Fruit fly (Drosophila melanogaster): ENCODE results near the gene CG12375.

Gene CG12375

DNA sequence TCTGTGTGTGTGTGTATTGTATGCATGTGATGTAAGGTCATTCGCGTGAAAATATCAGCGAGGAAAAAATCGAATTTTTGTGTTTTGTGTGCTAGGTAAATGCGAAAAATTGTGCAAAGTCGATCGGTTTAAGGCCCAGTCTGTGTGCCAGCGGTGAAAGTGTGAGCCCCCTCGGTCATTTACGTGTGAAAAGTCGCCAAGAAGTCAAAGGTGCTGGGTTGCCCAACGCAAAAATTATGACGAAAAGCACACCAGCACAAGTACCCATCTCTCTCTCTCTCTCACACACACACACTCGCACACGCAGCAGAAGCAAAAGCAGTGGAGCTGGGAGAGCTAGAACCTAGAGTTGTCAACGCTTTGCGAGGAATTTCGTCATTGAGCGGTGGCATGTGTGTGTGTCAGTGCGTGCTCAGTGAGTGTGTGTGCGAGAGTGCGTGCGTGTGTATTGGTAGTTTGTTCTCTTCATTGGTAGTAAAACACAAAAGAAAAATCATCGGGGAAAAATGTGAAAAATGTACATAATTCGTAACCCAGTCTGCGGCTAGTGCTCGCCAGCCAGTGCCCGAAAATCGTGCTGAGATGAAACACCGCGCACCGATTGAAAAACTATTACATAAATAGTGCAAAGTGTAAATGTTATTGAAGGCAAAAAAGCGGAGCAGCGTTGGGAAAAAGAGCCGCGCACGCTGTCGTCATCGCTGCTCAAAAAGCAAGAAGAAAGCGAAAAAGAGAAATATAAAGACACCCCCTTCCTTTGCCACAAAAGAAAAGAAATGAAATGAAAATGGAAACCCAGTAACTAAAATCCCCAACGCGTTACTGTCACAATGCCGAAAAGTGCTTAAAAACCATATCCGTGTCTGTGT, 43.0 kb downstream of the CG12375 start (continued):
- no peak for TF ChIP-seq B-H1 (GFP tag; IDR thresholded peaks at IDR 0.05)
- TF ChIP-seq fd96Cb (tag; optimal IDR thresholded peaks at IDR 0.05) = no peak
- no peak for TF ChIP-seq gsb-n (tag; optimal IDR thresholded peaks at IDR 0.05)
- no peak for TF ChIP-seq gro (GFP tag; optimal IDR thresholded peaks at IDR 0.05)
- TF ChIP-seq Hsf (GFP tag; optimal IDR thresholded peaks at IDR 0.05) = no peak
- no peak for TF ChIP-seq CG3847 (GFP tag; IDR thresholded peaks at IDR 0.05)
- no peak for TF ChIP-seq Camta (GFP tag; optimal IDR thresholded peaks at IDR 0.05)
- TF ChIP-seq CG9437 (GFP tag; optimal IDR thresholded peaks at IDR 0.05) = no peak
- no peak for TF ChIP-seq CG17361 (GFP tag; IDR thresholded peaks at IDR 0.05)
- TF ChIP-seq lab (GFP tag; optimal IDR thresholded peaks at IDR 0.05) = no peak
- peak; percentile 48 for TF ChIP-seq Jarid2 (GFP tag; optimal IDR thresholded peaks at IDR 0.05)
- TF ChIP-seq Taf1 (GFP tag; IDR thresholded peaks at IDR 0.05) = no peak
- no peak for TF ChIP-seq Xrp1 (GFP tag; IDR thresholded peaks at IDR 0.05)
- TF ChIP-seq zen2 (GFP tag; IDR thresholded peaks at IDR 0.05; ENCODE audit: partially characterized antibody) = no peak; the same call in 1 of the 3 replicates
- TF ChIP-seq dpn (GFP tag; optimal IDR thresholded peaks at IDR 0.05) = no peak
- no peak for TF ChIP-seq sima (GFP tag; optimal IDR thresholded peaks at IDR 0.05)
- TF ChIP-seq scrt (GFP tag; optimal IDR thresholded peaks at IDR 0.05) = no peak
- TF ChIP-seq onecut (GFP tag; IDR thresholded peaks at IDR 0.05) = no peak
- no peak for TF ChIP-seq Hmr (GFP tag; optimal IDR thresholded peaks at IDR 0.05)
- TF ChIP-seq Stat92E (GFP tag; optimal IDR thresholded peaks at IDR 0.05) = peak in 1 of 3 experiments; percentile 6
- peak; percentile 16 for TF ChIP-seq Fer1 (GFP tag; optimal IDR thresholded peaks at IDR 0.05)
- TF ChIP-seq CG17912 (GFP tag; optimal IDR thresholded peaks at IDR 0.05) = no peak
- TF ChIP-seq Atf3 (GFP tag; optimal IDR thresholded peaks at IDR 0.05) = peak; percentile 4
- TF ChIP-seq pita (GFP tag; optimal IDR thresholded peaks at IDR 0.05) = no peak
- TF ChIP-seq sc (optimal IDR thresholded peaks at IDR 0.05) = no peak
- no peak for TF ChIP-seq sc (GFP tag; optimal IDR thresholded peaks at IDR 0.05)
- TF ChIP-seq phol (tag; optimal IDR thresholded peaks at IDR 0.05) = no peak
- TF ChIP-seq CG10565 (GFP tag; optimal IDR thresholded peaks at IDR 0.05) = no peak
- TF ChIP-seq fu2 (GFP tag; optimal IDR thresholded peaks at IDR 0.05) = no peak
- TF ChIP-seq tll (GFP tag; optimal IDR thresholded peaks at IDR 0.05) = no peak
- TF ChIP-seq CG9817 (tag; optimal IDR thresholded peaks at IDR 0.05) = no peak
- no peak for TF ChIP-seq Nf-YA (GFP tag; IDR thresholded peaks at IDR 0.05)
- TF ChIP-seq CG4820 (GFP tag; optimal IDR thresholded peaks at IDR 0.05) = no peak
- TF ChIP-seq CG10267 (tag; optimal IDR thresholded peaks at IDR 0.05) = no peak
- no peak for TF ChIP-seq sens-2 (GFP tag; IDR thresholded peaks at IDR 0.05)
- peak; percentile 20 for TF ChIP-seq CG15479 (GFP tag; optimal IDR thresholded peaks at IDR 0.05)
- TF ChIP-seq row (GFP tag; IDR thresholded peaks at IDR 0.05) = no peak; the same call in 2 of the 3 replicates
- TF ChIP-seq Deaf1 (tag; optimal IDR thresholded peaks at IDR 0.05) = peak; percentile 3
- no peak for TF ChIP-seq CG3065 (GFP tag; optimal IDR thresholded peaks at IDR 0.05)
- no peak for TF ChIP-seq Fer3 (tag; optimal IDR thresholded peaks at IDR 0.05)
- no peak for TF ChIP-seq CG42726 (GFP tag; IDR thresholded peaks at IDR 0.05; ENCODE audit: partially characterized antibody)
- no peak for TF ChIP-seq PHDP (tag; optimal IDR thresholded peaks at IDR 0.05)
- TF ChIP-seq NFAT (GFP tag; IDR thresholded peaks at IDR 0.05) = peak; percentile 28; the same call in 1 of the 2 replicates
- no peak for TF ChIP-seq sisA (GFP tag; IDR thresholded peaks at IDR 0.05)
- TF ChIP-seq Scr (GFP tag; IDR thresholded peaks at IDR 0.05; ENCODE audit: partially characterized antibody) = no peak; the same call in 1 of the 2 replicates
- no peak for TF ChIP-seq CG6791 (GFP tag; IDR thresholded peaks at IDR 0.05; ENCODE audit: partially characterized antibody)
- no peak for TF ChIP-seq ham (GFP tag; IDR thresholded peaks at IDR 0.05)
- TF ChIP-seq Ptx1 (GFP tag; IDR thresholded peaks at IDR 0.05) = no peak
- peak; percentile 71; the same call in 1 of the 3 replicates for TF ChIP-seq CG2199 (GFP tag; IDR thresholded peaks at IDR 0.05)
